Fruit fly (Drosophila melanogaster): ENCODE measurements around the gene Hr39.

- TF ChIP-seq Ptx1 (GFP tag; IDR thresholded peaks at IDR 0.05) (no peak), CG18476 (GFP tag; optimal IDR thresholded peaks at IDR 0.05) (no peak), Hr39 (optimal IDR thresholded peaks at IDR 0.05) (no peak), ind (GFP tag; optimal IDR thresholded peaks at IDR 0.05) (no peak), eve (GFP tag; optimal IDR thresholded peaks at IDR 0.05) (no peak), Dek (tag; optimal IDR thresholded peaks at IDR 0.05) (no peak), CG12942 (GFP tag; optimal IDR thresholded peaks at IDR 0.05) (no peak), CG30020 (tag; optimal IDR thresholded peaks at IDR 0.05) (no peak)
These were observed 29.2 kb downstream of the Hr39 start for dm6 chr2L:21266277-21266676.
